Fruit fly (Drosophila melanogaster) S2 (cell line): Measurements from ENCODE around the gene pigeon.

ENCODE experiments used
- CG8478 ChIP-seq: fragments of >200 bp; optimal IDR thresholded peaks from 2 replicates; lab custom pipeline; 2018
- CTCF ChIP-seq, 2 experiments: fragments of >200 bp; optimal IDR thresholded peaks; 2 replicates each; lab custom pipeline; 2018

Gene pigeon

DNA sequence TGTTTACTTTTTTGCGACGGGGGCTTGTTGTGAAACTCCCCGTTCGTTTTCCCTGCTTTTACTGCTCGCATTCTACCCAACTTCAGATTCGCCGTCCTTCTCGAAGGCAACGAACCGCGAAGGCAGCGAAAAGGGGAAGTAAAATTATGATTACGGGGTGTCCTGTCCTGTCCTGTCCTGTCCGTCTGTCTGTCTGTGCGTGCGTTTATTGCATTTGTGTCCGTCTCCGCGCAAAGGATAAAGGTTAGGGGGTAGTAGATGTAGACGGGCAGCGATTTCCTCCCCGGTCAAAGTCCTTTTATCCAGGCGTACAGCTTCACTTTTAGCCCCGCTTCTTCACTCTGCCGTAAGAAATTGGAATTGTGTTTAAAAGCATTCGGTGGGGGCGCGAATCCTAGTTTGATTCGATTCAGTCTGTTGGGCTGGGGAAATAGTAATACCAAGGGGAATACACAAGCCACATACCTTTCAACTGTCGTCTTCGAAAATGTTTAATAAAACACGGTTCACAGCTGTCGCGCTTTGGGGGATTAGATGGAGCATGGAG, 18.6 kb upstream of the pigeon start:
- TF ChIP-seq CTCF (optimal IDR thresholded peaks at IDR 0.05; lab: Kevin White, UChicago), result no peak
- no peak for TF ChIP-seq CG8478

DNA sequence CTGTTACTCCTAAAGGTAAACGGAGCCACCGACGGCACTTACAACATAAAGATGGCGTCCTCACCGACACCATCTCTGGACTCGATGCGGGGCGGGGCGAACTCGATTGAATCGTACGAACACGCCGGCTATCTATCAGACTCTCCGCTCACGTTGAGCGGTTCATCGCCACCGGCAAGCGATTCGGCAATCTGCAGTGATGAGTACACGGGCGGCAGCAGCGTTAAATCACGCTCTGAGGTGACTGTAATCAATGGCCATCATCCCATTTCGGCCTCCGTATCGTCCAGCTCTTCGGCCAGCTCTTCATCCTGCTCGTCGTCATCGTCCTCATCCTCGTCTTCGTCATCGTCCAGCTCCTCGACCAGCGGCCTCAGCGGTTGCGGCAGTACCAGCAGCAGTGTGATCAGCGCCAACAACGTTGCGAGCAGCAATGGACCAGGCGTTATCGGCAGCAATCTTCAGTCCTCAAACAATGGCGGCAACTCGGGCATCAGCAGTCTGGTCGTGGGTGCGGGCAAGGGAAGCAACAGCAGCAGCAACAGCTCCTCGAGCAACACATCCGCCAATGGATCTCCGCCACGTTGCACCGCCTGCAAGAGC, 17.6 kb upstream of the pigeon start:
- TF ChIP-seq CTCF (optimal IDR thresholded peaks at IDR 0.05; lab: Kevin White, UChicago) (no peak), CG8478 (no peak)

DNA sequence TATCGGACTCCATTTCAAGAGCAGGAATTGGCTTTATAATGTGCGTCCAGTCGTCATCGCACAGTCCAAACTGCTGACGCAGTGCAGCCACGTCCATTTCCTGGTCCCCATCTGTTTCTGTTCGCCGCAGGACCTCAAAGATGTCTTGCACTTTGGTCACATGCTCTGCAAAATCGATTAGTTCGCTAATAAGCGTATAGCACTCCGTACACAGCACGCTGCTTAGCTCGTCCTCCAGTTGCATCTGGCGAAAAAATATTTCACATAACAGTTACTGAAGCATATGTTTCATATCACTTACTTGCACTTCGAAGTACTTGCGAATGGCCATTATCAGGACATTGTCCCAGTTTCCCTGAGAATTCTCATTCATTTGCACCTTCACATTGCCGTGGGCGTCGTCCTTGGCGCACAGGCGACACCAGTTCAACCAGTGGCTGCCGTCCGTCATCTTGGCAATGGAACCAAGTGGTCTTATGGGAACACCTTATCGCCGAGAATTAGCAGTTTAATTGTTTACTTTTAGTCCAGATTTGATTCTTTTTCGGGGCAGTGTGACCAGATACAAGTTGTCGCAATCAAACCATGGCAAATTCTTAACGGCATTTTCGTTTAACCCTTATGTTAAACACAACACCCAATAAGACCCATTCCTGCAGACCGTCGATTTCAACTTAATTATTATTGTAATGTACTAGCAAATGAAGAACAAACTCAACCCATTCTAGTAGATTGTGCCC, 4.5 kb upstream of the pigeon start, which contains the start of gene CG17568:
Gene CG17568, minus strand, starts transcription at position 550 of the 740 bp plus-strand sequence.
- no peak for TF ChIP-seq CG8478
- no peak for TF ChIP-seq CTCF (optimal IDR thresholded peaks at IDR 0.05; lab: Kevin White, UChicago)

- TF ChIP-seq CG8478 (no peak), CTCF (optimal IDR thresholded peaks at IDR 0.05; lab: Kevin White, UChicago) (no peak)
These were observed 3.1 kb upstream of the pigeon start, which contains the start of gene CG42688 for dm6 chr2L:19182710-19183109. Gene CG42688 (minus strand): TSS chr2L:19182810.

DNA sequence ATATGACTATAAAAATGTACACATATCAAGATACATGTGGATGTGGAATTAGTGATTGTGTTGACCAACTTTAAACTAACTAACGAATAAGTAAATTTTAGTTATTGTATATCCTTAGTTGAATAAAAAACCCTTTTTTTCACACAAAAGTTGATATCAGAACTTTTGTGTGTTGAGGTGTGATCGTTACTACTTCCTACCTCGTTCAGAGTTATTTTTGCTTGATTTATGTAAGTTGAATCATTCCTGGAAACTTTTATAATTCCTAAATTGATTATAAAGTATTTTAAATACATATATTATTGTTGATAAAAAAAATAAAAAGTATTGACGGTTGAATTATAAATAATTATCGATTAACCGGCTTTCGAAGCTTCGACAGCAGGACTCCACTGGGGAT, 2.2 kb upstream of the pigeon start, which contains the start of gene CG46059:
Gene CG46059, minus strand, starts transcription at position 101 of the 400 bp plus-strand sequence.
- TF ChIP-seq CG8478 (no peak), CTCF (optimal IDR thresholded peaks at IDR 0.05; lab: Kevin White, UChicago) (no peak)

dm6 chr2L:19190195-19190594, 4.4 kb downstream of the pigeon start, which contains the start of gene drl:
Gene drl (plus strand): TSS chr2L:19190342.
- TF ChIP-seq CG8478 (no peak), CTCF (optimal IDR thresholded peaks at IDR 0.05; lab: Kevin White, UChicago) (no peak)

- no peak for TF ChIP-seq CG8478
- no peak for TF ChIP-seq CTCF (optimal IDR thresholded peaks at IDR 0.05; lab: Kevin White, UChicago)
These were observed 6.0 kb downstream of the pigeon start for dm6 chr2L:19191789-19192297.

DNA sequence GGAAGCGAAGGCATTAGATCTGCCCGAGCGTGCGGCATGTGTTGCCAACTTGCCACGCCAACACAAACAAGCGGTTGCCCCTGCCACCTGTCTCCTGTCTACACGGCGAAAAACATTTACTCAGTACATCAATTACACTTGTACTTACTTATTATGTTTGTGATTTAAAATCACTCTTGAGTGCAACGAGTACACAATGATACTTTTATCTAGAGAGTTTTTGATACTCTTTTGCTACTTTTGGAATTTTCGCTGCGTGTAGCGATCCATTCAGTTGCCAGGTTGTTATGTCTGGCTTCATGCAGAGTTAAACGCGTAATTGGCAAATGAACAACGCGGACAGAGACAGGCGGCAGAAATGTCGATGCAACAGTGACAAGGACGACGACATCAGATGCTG, 7.9 kb downstream of the pigeon start:
- TF ChIP-seq CTCF (optimal IDR thresholded peaks at IDR 0.05; lab: Kevin White, UChicago) (no peak), CG8478 (no peak)

dm6 chr2L:19196443-19197044, 10.7 kb downstream of the pigeon start:
- TF ChIP-seq CG8478 (no peak), CTCF (optimal IDR thresholded peaks at IDR 0.05; lab: Kevin White, UChicago) (no peak)

DNA sequence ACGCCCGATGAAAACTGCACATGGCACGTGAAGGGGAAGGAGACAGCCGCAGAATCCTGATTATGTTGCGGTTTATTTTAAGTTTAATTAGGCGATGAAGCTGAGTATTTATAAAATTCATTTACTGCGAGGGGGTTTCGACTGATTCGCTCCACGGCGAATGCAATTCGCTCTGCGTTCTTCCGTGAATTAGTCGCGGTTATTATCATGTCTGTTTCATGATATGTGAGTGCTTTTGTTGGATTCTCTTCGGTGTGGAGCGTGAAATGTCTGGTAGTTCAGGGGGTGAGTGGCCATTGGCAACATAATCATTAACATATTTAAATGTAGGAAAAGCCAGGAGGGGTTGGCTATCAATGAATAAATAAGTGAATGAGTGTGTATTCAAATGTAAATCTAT, 12.6 kb downstream of the pigeon start:
- TF ChIP-seq CTCF (optimal IDR thresholded peaks at IDR 0.05; lab: Kevin White, UChicago) (no peak), CG8478 (no peak)

DNA sequence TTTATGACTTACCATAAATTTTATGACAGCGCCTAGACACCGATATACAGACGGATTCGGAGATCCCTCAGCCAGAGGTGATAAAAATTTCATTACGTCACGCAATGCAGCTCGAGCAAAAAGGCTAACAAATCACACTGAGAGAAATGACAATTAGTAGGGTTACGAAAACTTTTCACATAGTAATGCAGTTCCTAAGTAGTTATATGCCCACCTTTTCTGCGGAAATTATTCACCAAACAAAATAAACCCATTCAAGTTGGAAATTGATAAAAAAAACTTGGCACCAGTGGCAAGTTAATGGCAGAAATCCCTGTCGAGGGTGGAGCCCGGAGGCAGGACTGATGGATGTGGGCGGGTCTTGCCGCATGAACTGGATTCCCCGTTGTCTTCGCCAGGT, 14.4 kb downstream of the pigeon start:
- TF ChIP-seq CTCF (optimal IDR thresholded peaks at IDR 0.05; lab: Kevin White, UChicago) (no peak), CG8478 (no peak)

DNA sequence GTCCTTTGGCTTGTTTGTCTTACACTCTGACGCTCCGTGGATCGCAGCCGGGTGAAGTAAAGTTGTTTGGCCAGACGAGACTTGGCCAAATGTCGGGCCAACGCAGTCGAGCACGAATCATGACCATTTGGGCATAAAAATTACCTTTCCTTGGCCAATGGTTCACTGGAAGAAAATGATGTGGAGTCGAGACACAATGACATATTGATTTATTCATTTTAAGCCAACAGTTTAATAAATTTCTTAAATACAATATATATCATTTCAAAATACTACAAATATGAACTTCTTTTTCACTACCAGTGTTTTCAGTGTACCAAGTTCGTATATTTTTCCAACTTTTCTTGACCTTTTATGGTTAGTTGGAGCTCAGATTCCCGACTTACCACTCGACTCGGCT, 16.0 kb downstream of the pigeon start:
- TF ChIP-seq CTCF (optimal IDR thresholded peaks at IDR 0.05; lab: Kevin White, UChicago) (no peak), CG8478 (no peak)

- TF ChIP-seq CTCF (optimal IDR thresholded peaks at IDR 0.05; lab: Kevin White, UChicago) (no peak), CG8478 (no peak)
These were observed 18.7 kb downstream of the pigeon start for dm6 chr2L:19204546-19204945.

dm6 chr2L:19208874-19209273, 23.0 kb downstream of the pigeon start:
- TF ChIP-seq CG8478 (no peak), CTCF (optimal IDR thresholded peaks at IDR 0.05; lab: Kevin White, UChicago) (no peak)

DNA sequence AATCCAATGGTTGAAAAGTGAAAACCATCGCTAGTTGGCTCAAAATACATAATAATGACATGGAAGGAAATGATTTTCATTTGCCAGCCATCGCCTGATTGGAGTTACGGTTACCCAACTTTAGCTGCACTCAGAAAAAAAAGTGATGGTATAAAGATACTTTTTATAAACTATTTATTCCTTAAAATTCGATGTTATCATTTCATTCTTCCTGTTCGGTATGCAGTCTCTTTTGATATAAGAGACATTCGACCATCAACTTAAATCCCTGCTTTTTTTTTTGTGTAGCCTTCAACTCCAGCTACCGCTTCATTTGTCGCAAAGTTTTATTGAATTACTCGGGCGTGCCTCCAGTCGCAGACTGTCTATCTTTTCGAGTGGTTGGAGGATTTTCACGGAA, 26.6 kb downstream of the pigeon start:
- TF ChIP-seq CG8478 (no peak), CTCF (optimal IDR thresholded peaks at IDR 0.05; lab: Kevin White, UChicago) (no peak)

dm6 chr2L:19217933-19218332, 32.1 kb downstream of the pigeon start:
- TF ChIP-seq CG8478 (no peak), CTCF (optimal IDR thresholded peaks at IDR 0.05; lab: Kevin White, UChicago) (no peak)
